Worm (Caenorhabditis elegans) whole organism, L3 larva: ENCODE measurements around the gene K02C4.2.

ENCODE experiments used
- R02D3.7 ChIP-seq: fragments of 150-350 bp; optimal IDR thresholded peaks from 2 replicates; lab custom pipeline; 2014; ENCODE audit warnings: missing biosample characterization, missing genetic modification characterization
- ama-1 ChIP-seq: fragments of 150-350 bp; optimal IDR thresholded peaks from 2 replicates; lab custom pipeline; 2018
- elt-2 ChIP-seq: sonication (generic microtip); optimal IDR thresholded peaks from 2 replicates; lab custom pipeline; 2016; ENCODE audit warnings: missing genetic modification reagents, mild to moderate bottlenecking, missing genetic modification characterization, missing compliant biosample characterization
- nhr-43 ChIP-seq: sonication (generic microtip); optimal IDR thresholded peaks from 2 replicates; lab custom pipeline; 2016; ENCODE audit warnings: mild to moderate bottlenecking, missing genetic modification characterization, missing compliant biosample characterization; ENCODE audit not compliant: poor library complexity, severe bottlenecking
- nhr-77 ChIP-seq: fragments of 150-350 bp; optimal IDR thresholded peaks from 2 replicates; lab custom pipeline; 2014; ENCODE audit warnings: missing biosample characterization, missing genetic modification characterization
- pqm-1 ChIP-seq: fragments of 150-350 bp; optimal IDR thresholded peaks from 2 replicates; lab custom pipeline; 2017; ENCODE audit warnings: missing biosample characterization, missing genetic modification characterization, inconsistent platforms
- sea-2 ChIP-seq: fragments of 150-350 bp; sonication (generic microtip); optimal IDR thresholded peaks from 4 replicates; lab custom pipeline; 2014; ENCODE audit warnings: missing biosample characterization, missing genetic modification reagents, missing genetic modification characterization

DNA sequence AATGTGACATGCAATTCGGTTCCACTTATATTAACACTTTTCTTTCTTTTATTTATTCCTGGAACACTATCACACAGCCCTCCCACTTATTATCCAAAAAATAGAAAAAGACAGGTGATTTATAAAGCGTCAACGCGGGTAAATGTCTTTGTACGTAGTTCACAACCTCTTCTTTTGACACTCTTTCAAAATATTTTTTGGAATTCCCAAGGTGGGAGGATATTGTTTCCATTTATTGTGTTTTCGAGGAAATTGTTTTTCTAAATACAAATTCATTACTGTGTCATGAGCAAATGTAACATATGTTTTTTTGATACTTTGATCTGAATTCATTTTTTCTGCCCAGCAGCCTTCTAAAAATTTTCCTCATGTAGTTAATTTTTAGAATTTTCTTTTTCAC is 17.6 kb upstream of the K02C4.2 start:
- TF ChIP-seq nhr-77 (no peak), R02D3.7 (tag; lab: Kevin White, UChicago) (no peak), pqm-1 (tag; lab: Kevin White, UChicago) (no peak), sea-2 (GFP tag; lab: Kevin White, UChicago) (no peak), ama-1 (no peak), nhr-43 (tag; lab: Kevin White, UChicago) (no peak), elt-2 (no peak)
